Worm (Caenorhabditis elegans) whole organism, young adult: ENCODE measurements around the gene gbb-2.
A peak's percentile ranks its signal among the peaks of the same experiment; 100 is the strongest.

Source experiments
- B0019.2 ChIP-seq: fragments of 200-800 bp; sonication (Bioruptor generic); conservative IDR thresholded peaks from 2 replicates; pipeline ENCODE4 v1.3.6; 2022; ENCODE audit warnings: missing genetic modification reagents, missing genetic modification characterization, missing compliant biosample characterization
- B0035.1 ChIP-seq: sonication (generic microtip); optimal IDR thresholded peaks from 2 replicates; lab custom pipeline; 2016; ENCODE audit warnings: missing genetic modification characterization, mild to moderate bottlenecking, missing compliant biosample characterization, missing genotype, missing genetic modification reagents
- B0261.1 ChIP-seq: sonication (generic microtip); optimal IDR thresholded peaks from 2 replicates; lab custom pipeline; 2016; ENCODE audit warnings: mild to moderate bottlenecking, missing genetic modification characterization, moderate library complexity, missing compliant biosample characterization
- B0336.3 ChIP-seq: fragments of 200-800 bp; sonication (Bioruptor generic); IDR thresholded peaks from 2 replicates; pipeline ENCODE4 v1.3.6; 2022; ENCODE audit warnings: missing genetic modification characterization, missing compliant biosample characterization
- C06A6.2 ChIP-seq: fragments of 200-800 bp; sonication (Bioruptor generic); conservative IDR thresholded peaks from 2 replicates; pipeline ENCODE4 v1.3.6; 2022; ENCODE audit warnings: missing genetic modification characterization, missing compliant biosample characterization
- C17E4.6 ChIP-seq: fragments of 200-800 bp; sonication (Bioruptor generic); IDR thresholded peaks from 2 replicates; pipeline ENCODE4 v1.3.6; 2022; ENCODE audit warnings: missing genetic modification reagents, missing genetic modification characterization, missing compliant biosample characterization
- F22D6.2 ChIP-seq: sonication (generic microtip); optimal IDR thresholded peaks from 2 replicates; lab custom pipeline; 2016; ENCODE audit warnings: mild to moderate bottlenecking, missing genetic modification characterization, missing compliant biosample characterization
- F39B2.1 ChIP-seq: fragments of 200-800 bp; sonication (Bioruptor generic); IDR thresholded peaks from 2 replicates; pipeline ENCODE4 v1.3.6; 2022; ENCODE audit warnings: missing genetic modification reagents, missing genetic modification characterization, missing compliant biosample characterization
- F52B5.7 ChIP-seq: sonication (generic microtip); optimal IDR thresholded peaks from 2 replicates; lab custom pipeline; 2016; ENCODE audit warnings: mild to moderate bottlenecking, missing genetic modification characterization, missing compliant biosample characterization
- F57C9.4 ChIP-seq: sonication (generic microtip); optimal IDR thresholded peaks from 2 replicates; lab custom pipeline; 2017; ENCODE audit warnings: mild to moderate bottlenecking, missing genetic modification characterization, missing compliant biosample characterization
- K11D2.4 ChIP-seq: fragments of 200-800 bp; sonication (Bioruptor generic); IDR thresholded peaks from 2 replicates; pipeline ENCODE4 v1.3.6; 2022; ENCODE audit warnings: missing genetic modification reagents, missing genetic modification characterization, missing compliant biosample characterization
- T07F8.4 ChIP-seq: sonication (generic microtip); optimal IDR thresholded peaks from 2 replicates; lab custom pipeline; 2016; ENCODE audit warnings: mild to moderate bottlenecking, missing genetic modification characterization, moderate library complexity, missing compliant biosample characterization
- T26A5.8 ChIP-seq: sonication (generic microtip); optimal IDR thresholded peaks from 2 replicates; lab custom pipeline; 2016; ENCODE audit warnings: missing genetic modification characterization, missing compliant biosample characterization
- Y95B8A.8 ChIP-seq: fragments of 200-800 bp; sonication (Bioruptor generic); IDR thresholded peaks from 2 replicates; pipeline ENCODE4 v1.3.6; 2022; ENCODE audit warnings: missing genetic modification reagents, missing genetic modification characterization, missing compliant biosample characterization
- ZK185.1 ChIP-seq: sonication (generic microtip); optimal IDR thresholded peaks from 2 replicates; lab custom pipeline; 2016; ENCODE audit warnings: mild to moderate bottlenecking, missing genetic modification characterization, missing compliant biosample characterization; ENCODE audit not compliant: poor library complexity, severe bottlenecking
- ama-1 ChIP-seq, 3 experiments: fragments of 150-350 bp in 1 of 3; sonication (generic microtip) in 2 of 3; optimal IDR thresholded peaks; 2 replicates each; lab custom pipeline; 2014 to 2018; ENCODE audit warnings: missing biosample characterization in 2 of 3, missing genetic modification characterization in 2 of 3, missing genetic modification reagents in 2 of 3
- aptf-2 ChIP-seq: fragments of 200-800 bp; sonication (Bioruptor generic); conservative IDR thresholded peaks from 2 replicates; pipeline ENCODE4 v1.3.6; 2022; ENCODE audit warnings: missing genetic modification reagents, missing genetic modification characterization, missing compliant biosample characterization
- athp-1 ChIP-seq: sonication (generic microtip); optimal IDR thresholded peaks from 2 replicates; lab custom pipeline; 2017; ENCODE audit warnings: mild to moderate bottlenecking, missing genetic modification characterization, missing compliant biosample characterization
- attf-3 ChIP-seq: fragments of 200-800 bp; sonication (Bioruptor generic); conservative IDR thresholded peaks from 2 replicates; pipeline ENCODE4 v1.3.6; 2022; ENCODE audit warnings: missing genetic modification reagents, missing genetic modification characterization, missing compliant biosample characterization
- cebp-2 ChIP-seq: fragments of 200-800 bp; sonication (Bioruptor generic); IDR thresholded peaks from 2 replicates; pipeline ENCODE4 v1.3.6; 2022; ENCODE audit warnings: missing genetic modification characterization, missing compliant biosample characterization
- ceh-40 ChIP-seq: fragments of 200-800 bp; sonication (Bioruptor generic); IDR thresholded peaks from 2 replicates; pipeline ENCODE4 v1.3.6; 2022; ENCODE audit warnings: missing genetic modification characterization, missing compliant biosample characterization
- ceh-79 ChIP-seq: sonication (generic microtip); optimal IDR thresholded peaks from 2 replicates; lab custom pipeline; 2017; ENCODE audit warnings: mild to moderate bottlenecking, missing genetic modification characterization, missing compliant biosample characterization
- chd-7 ChIP-seq: sonication (generic microtip); optimal IDR thresholded peaks from 2 replicates; lab custom pipeline; 2016; ENCODE audit warnings: mild to moderate bottlenecking, missing genetic modification characterization, moderate library complexity, missing compliant biosample characterization
- die-1 ChIP-seq: sonication (generic microtip); optimal IDR thresholded peaks from 2 replicates; lab custom pipeline; 2016; ENCODE audit warnings: missing genotype, mild to moderate bottlenecking, missing genetic modification characterization, missing compliant biosample characterization
- efl-1 ChIP-seq: fragments of 150-350 bp; optimal IDR thresholded peaks from 2 replicates; lab custom pipeline; 2014; ENCODE audit warnings: missing biosample characterization, missing genetic modification reagents, missing genetic modification characterization
- egl-18 ChIP-seq: fragments of 200-800 bp; sonication (Bioruptor generic); IDR thresholded peaks from 2 replicates; pipeline ENCODE4 v1.3.6; 2022; ENCODE audit warnings: missing genetic modification reagents, missing genetic modification characterization, missing compliant biosample characterization
- fkh-3 ChIP-seq: sonication (generic microtip); optimal IDR thresholded peaks from 2 replicates; lab custom pipeline; 2016; ENCODE audit warnings: mild to moderate bottlenecking, missing genetic modification characterization, missing compliant biosample characterization
- him-1 ChIP-seq: sonication (generic microtip); optimal IDR thresholded peaks from 2 replicates; lab custom pipeline; 2016; ENCODE audit warnings: missing genotype, missing genetic modification reagents, missing genetic modification characterization, missing compliant biosample characterization
- hlh-12 ChIP-seq: sonication (generic microtip); optimal IDR thresholded peaks from 2 replicates; lab custom pipeline; 2016; ENCODE audit warnings: missing genetic modification characterization, missing compliant biosample characterization
- hlh-26 ChIP-seq: fragments of 200-800 bp; sonication (Bioruptor generic); conservative IDR thresholded peaks from 2 replicates; pipeline ENCODE4 v1.3.6; 2022; ENCODE audit warnings: missing genetic modification reagents, missing genetic modification characterization, missing compliant biosample characterization
- hsf-1 ChIP-seq: fragments of 200-800 bp; sonication (Bioruptor generic); IDR thresholded peaks from 2 replicates; pipeline ENCODE4 v1.3.6; 2022; ENCODE audit warnings: missing genetic modification reagents, missing genetic modification characterization, missing compliant biosample characterization
- lin-35 ChIP-seq, 3 experiments: fragments of 150-350 bp in 2 of 3; sonication (generic microtip) in 1 of 3; optimal IDR thresholded peaks; 2 replicates each; lab custom pipeline; 2014 to 2018; ENCODE audit warnings: missing biosample characterization in 3 of 3, missing genetic modification characterization in 3 of 3, missing genetic modification reagents in 3 of 3
- lsl-1 ChIP-seq: fragments of 200-800 bp; sonication (Bioruptor generic); optimal IDR thresholded peaks from 2 replicates; lab custom pipeline; 2018; ENCODE audit warnings: mild to moderate bottlenecking, missing genetic modification characterization, moderate library complexity, missing compliant biosample characterization
- madf-10 ChIP-seq: sonication (generic microtip); optimal IDR thresholded peaks from 2 replicates; lab custom pipeline; 2016; ENCODE audit warnings: mild to moderate bottlenecking, missing genetic modification characterization, missing compliant biosample characterization
- mel-28 ChIP-seq: sonication (generic microtip); optimal IDR thresholded peaks from 2 replicates; lab custom pipeline; 2016; ENCODE audit warnings: borderline replicate concordance, mild to moderate bottlenecking, missing genetic modification characterization, missing compliant biosample characterization
- nfya-2 ChIP-seq: fragments of 200-800 bp; sonication (Bioruptor generic); IDR thresholded peaks from 2 replicates; pipeline ENCODE4 v1.3.6; 2022; ENCODE audit warnings: missing genetic modification reagents, missing genetic modification characterization, missing compliant biosample characterization
- nfyb-1 ChIP-seq: fragments of 200-800 bp; sonication (Bioruptor generic); IDR thresholded peaks from 2 replicates; pipeline ENCODE4 v1.3.6; 2022; ENCODE audit warnings: missing genetic modification reagents, missing genetic modification characterization, missing compliant biosample characterization
- nhr-120 ChIP-seq: fragments of 200-800 bp; sonication (Bioruptor generic); IDR thresholded peaks from 2 replicates; pipeline ENCODE4 v1.3.6; 2022; ENCODE audit warnings: missing genetic modification characterization, missing compliant biosample characterization
- nhr-179 ChIP-seq: sonication (generic microtip); optimal IDR thresholded peaks from 2 replicates; lab custom pipeline; 2016; ENCODE audit warnings: mild to moderate bottlenecking, missing genetic modification characterization, missing compliant biosample characterization
- nhr-27 ChIP-seq: fragments of 200-800 bp; sonication (Bioruptor generic); optimal IDR thresholded peaks from 2 replicates; lab custom pipeline; 2018; ENCODE audit warnings: mild to moderate bottlenecking, missing genetic modification characterization, moderate library complexity, missing compliant biosample characterization
- nhr-80 ChIP-seq: sonication (generic microtip); optimal IDR thresholded peaks from 2 replicates; lab custom pipeline; 2016; ENCODE audit warnings: missing genetic modification characterization, missing compliant biosample characterization
- pha-4 ChIP-seq: fragments of 150-350 bp; sonication (generic microtip); optimal IDR thresholded peaks from 2 replicates; lab custom pipeline; 2014; ENCODE audit warnings: missing biosample characterization, missing genetic modification reagents, missing genetic modification characterization
- rcor-1 ChIP-seq: fragments of 200-800 bp; sonication (Bioruptor generic); IDR thresholded peaks from 2 replicates; pipeline ENCODE4 v1.3.6; 2022; ENCODE audit warnings: missing genetic modification reagents, missing genetic modification characterization, missing compliant biosample characterization
- rec-8 ChIP-seq, 2 experiments: sonication (generic microtip); optimal IDR thresholded peaks; 2 replicates each; lab custom pipeline; 2016; ENCODE audit warnings: mild to moderate bottlenecking in 2 of 2, missing genetic modification characterization in 2 of 2, missing genetic modification reagents in 2 of 2, missing genotype in 2 of 2, missing biosample characterization in 1 of 2, missing compliant biosample characterization in 1 of 2, moderate library complexity in 1 of 2
- repo-1 ChIP-seq: sonication (generic microtip); optimal IDR thresholded peaks from 2 replicates; lab custom pipeline; 2017; ENCODE audit warnings: mild to moderate bottlenecking, missing genetic modification characterization, missing compliant biosample characterization
- sea-2 ChIP-seq: fragments of 200-800 bp; sonication (Bioruptor generic); IDR thresholded peaks from 2 replicates; pipeline ENCODE4 v1.3.6; 2022; ENCODE audit warnings: missing genetic modification characterization, missing compliant biosample characterization
- snpc-3.4 ChIP-seq: sonication (generic microtip); optimal IDR thresholded peaks from 2 replicates; lab custom pipeline; 2017; ENCODE audit warnings: missing genetic modification characterization, mild to moderate bottlenecking, missing compliant biosample characterization, antibody characterized with exemption, moderate library complexity, missing genotype, missing genetic modification reagents
- somi-1 ChIP-seq: fragments of 200-800 bp; sonication (Bioruptor generic); optimal IDR thresholded peaks from 2 replicates; lab custom pipeline; 2018; ENCODE audit warnings: mild to moderate bottlenecking, missing genetic modification characterization, missing compliant biosample characterization
- tbp1 ChIP-seq: fragments of 200-800 bp; sonication (Bioruptor generic); optimal IDR thresholded peaks from 2 replicates; lab custom pipeline; 2018; ENCODE audit warnings: mild to moderate bottlenecking, missing genetic modification characterization, missing compliant biosample characterization
- tbx-9 ChIP-seq: sonication (generic microtip); optimal IDR thresholded peaks from 2 replicates; lab custom pipeline; 2016; ENCODE audit warnings: borderline replicate concordance, missing genetic modification characterization, inconsistent platforms, missing compliant biosample characterization

Gene gbb-2

DNA sequence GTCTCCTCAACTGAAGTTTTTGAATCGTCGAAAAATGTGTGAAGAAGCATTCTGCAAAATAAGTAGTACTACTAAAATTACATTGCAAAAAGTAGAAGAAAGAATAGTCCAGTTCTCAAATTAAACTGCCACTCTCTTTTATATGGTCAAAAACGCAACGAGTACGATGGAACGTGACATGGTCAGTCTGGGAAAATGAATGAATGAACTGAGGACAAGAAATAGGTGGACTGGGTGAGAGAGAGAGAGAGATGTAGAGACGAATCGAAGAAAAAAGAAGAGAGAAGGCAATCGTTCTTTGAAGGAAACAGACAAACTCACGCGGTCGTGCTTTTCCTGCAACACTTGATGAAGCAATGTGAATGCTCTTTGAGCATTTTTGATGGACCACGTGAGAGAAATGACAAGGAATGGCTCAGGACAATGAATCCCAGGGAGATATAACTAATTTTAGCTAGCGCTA lies 29.5 kb downstream of the gbb-2 start, which contains the start of gene M01H9.3 (continued):
- TF ChIP-seq die-1 (tag; lab: Kevin White, UChicago) (peak; percentile 46), egl-18 (no peak), B0035.1 (tag; lab: Kevin White, UChicago) (no peak), efl-1 (no peak), K11D2.4 (peak; percentile 59), somi-1 (GFP tag; lab: Kevin White, UChicago) (peak; percentile 55), B0336.3 (peak; percentile 15; the same call in 1 of the 2 replicates), T26A5.8 (no peak), him-1 (no peak), snpc-3.4 (tag; lab: Kevin White, UChicago) (no peak), ZK185.1 (tag; lab: Kevin White, UChicago) (no peak), nhr-80 (tag; lab: Kevin White, UChicago) (peak; percentile 59), F22D6.2 (tag; lab: Kevin White, UChicago) (no peak), repo-1 (tag; lab: Kevin White, UChicago) (no peak), ceh-40 (GFP tag; lab: Robert Waterston, UW) (no peak), madf-10 (peak; percentile 22), nfyb-1 (no peak), cebp-2 (GFP tag; lab: Robert Waterston, UW) (no peak), athp-1 (tag; lab: Kevin White, UChicago) (no peak), hlh-26 (no peak), nhr-27 (tag; lab: Kevin White, UChicago) (no peak), ama-1 (optimal IDR thresholded peaks at IDR 0.05; lab: Kevin White, UChicago) (peak; percentile 70), ama-1 (GFP tag; optimal IDR thresholded peaks at IDR 0.05; lab: Kevin White, UChicago) (peak in 1 of 2 experiments; percentile 6), F52B5.7 (tag; lab: Kevin White, UChicago) (no peak), tbp1 (GFP tag; lab: Kevin White, UChicago) (peak; percentile 15), lsl-1 (GFP tag; lab: Kevin White, UChicago) (no peak), C06A6.2 (GFP tag; lab: Robert Waterston, UW) (0 out of 2 replicates have a peak, but pooled peaks have one; percentile 49), attf-3 (GFP tag; lab: Robert Waterston, UW) (no peak), Y95B8A.8 (GFP tag; lab: Robert Waterston, UW) (no peak), C17E4.6 (GFP tag; lab: Robert Waterston, UW) (no peak), mel-28 (no peak), T07F8.4 (no peak), tbx-9 (tag; lab: Kevin White, UChicago) (no peak), hsf-1 (GFP tag; lab: Robert Waterston, UW) (no peak), pha-4 (no peak), ceh-79 (no peak), sea-2 (GFP tag; lab: Robert Waterston, UW) (no peak), hlh-12 (no peak), fkh-3 (tag; lab: Kevin White, UChicago) (no peak), B0261.1 (tag; lab: Kevin White, UChicago) (no peak), nhr-120 (GFP tag; lab: Robert Waterston, UW) (no peak), rcor-1 (GFP tag; lab: Robert Waterston, UW) (no peak), rec-8 (tag; optimal IDR thresholded peaks at IDR 0.05; lab: Kevin White, UChicago) (no peak), lin-35 (GFP tag; optimal IDR thresholded peaks at IDR 0.05; lab: Kevin White, UChicago) (no peak), chd-7 (peak; percentile 18), B0019.2 (GFP tag; lab: Robert Waterston, UW) (no peak), F39B2.1 (GFP tag; lab: Robert Waterston, UW) (no peak), nfya-2 (no peak), F57C9.4 (no peak), aptf-2 (GFP tag; lab: Robert Waterston, UW) (no peak), nhr-179 (tag; lab: Kevin White, UChicago) (no peak)
